Fruit fly (Drosophila melanogaster) ovary, adult (tissue): ENCODE data around the gene Shc.

Experiments
- CG17801 ChIP-seq: fragments of 200-800 bp; optimal IDR thresholded peaks from 2 replicates; lab custom pipeline; 2019; ENCODE audit warnings: missing biosample characterization, mild to moderate bottlenecking, missing genetic modification characterization, moderate library complexity; ENCODE audit not compliant: partially characterized antibody

The Shc gene

DNA sequence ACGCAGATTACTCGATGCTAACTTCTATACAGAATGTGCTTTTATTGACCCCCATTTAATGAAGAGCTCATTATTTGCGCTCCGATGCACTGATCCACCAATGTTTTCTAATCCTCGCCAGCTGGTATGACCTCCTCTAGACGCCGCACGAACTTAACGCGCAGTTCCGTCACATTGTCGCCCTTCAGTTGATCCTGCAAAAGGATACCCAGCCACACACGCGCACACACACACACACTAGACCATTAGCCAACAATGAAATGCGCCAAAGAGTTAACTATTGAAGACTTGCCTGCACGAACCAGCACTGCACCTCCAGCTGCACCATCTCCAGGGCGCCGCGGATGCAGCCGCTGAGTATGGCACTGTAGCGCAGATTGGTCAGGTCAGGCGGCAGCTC is 12.0 kb downstream of the Shc start:
- TF ChIP-seq CG17801 (GFP tag; lab: Kevin White, UChicago) = no peak

DNA sequence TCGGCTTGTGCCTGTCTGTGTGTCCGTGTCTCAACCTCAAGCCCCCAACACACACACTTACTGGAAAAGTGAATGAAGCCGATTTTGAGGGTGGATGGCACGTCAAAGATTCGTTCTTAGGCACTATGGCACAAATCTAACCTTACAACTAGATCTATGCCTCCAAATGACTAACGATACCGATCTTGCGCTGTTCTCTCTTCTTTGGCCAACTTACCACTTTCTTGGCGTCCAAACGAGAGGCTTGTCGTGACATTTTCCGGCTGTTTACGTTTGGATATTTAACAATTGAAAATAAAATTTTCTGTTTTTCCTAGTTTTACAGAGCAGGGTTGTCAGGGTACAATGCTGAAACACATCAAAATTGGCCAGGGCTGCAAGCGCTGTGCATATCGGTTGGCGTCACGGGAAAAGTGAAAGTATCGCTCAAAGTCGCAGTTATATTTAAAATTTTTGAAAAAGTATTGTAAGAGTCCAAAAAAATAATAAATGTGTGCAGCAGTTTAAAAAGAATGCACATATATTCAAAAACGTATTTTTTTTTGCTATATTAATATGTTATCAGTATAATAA is 15.2 kb downstream of the Shc start, which contains the start of the genes Bet3 and Nf-YA:
Gene Bet3 (minus strand): TSS at position 361 of the 573 bp plus-strand sequence.
Gene Nf-YA (minus strand): TSS at position 361 of the 573 bp plus-strand sequence.
- peak; percentile 22 for TF ChIP-seq CG17801 (GFP tag; lab: Kevin White, UChicago)

dm6 chr3L:9442625-9443282 is 15.9 kb downstream of the Shc start, which contains the start of gene Srg3:
TSS of gene Srg3 (plus strand) at chr3L:9443232.
- no peak for TF ChIP-seq CG17801 (GFP tag; lab: Kevin White, UChicago)

dm6 chr3L:9446731-9447238 is 20.0 kb downstream of the Shc start, which contains the start of gene CG3529:
TSS of gene CG3529 (plus strand) at chr3L:9446864.
- peak; percentile 10 for TF ChIP-seq CG17801 (GFP tag; lab: Kevin White, UChicago)

DNA sequence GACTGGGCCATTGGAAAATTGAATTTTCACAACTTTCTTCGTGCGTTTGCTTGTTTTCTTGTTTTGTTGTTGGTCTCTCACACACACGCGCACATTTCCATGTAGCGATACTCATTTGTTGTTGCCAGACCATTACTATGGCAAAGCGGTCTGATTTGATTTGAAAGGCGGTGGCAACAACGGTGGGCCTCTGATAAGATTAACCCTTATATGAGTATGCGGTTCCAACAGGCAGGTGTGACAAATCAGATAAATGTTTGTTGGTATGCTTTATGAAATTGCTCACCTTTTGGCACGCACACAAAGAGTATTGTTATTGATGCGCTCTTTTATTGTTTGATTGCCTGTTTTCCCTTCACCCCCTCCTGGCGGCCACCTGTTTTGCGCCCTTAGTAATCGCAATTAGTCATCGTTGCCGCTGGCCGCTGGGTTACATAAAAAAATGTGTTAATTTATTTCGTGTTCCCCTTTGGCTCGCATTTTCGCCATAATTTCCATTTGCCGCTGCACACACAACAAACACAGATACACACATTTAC is 20.5 kb downstream of the Shc start:
- peak; percentile 39 for TF ChIP-seq CG17801 (GFP tag; lab: Kevin White, UChicago)

DNA sequence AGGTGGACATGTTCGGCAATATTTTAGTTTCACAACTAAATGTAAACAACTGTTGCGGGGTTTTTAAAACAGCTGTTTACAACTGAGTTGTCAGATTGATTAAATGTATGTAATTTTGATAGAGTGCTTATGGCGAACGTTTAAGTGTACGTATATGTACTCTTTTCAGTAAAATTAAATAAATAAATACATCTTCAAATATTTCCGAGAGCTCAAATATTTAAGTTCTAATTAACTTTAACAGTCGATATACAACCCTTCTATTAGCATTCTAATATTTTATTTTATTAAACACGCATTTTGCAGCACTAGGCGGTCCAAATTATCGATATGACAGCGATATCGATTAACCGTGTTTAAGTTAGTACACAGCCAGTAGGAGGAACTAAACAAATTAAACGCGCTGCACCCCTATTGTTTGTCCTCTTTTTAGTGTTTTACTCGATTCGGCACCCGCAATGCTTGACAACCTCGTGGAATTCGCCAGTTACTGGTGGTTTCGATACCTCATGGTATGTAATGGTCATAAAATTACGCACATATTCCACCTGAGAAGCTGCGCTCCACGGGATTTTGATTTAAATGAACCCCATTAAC is 24.8 kb downstream of the Shc start, which contains the start of the genes CG3448 and ghi:
Gene CG3448 (minus strand): TSS at position 51 of the 597 bp plus-strand sequence.
Gene ghi (plus strand): TSS at position 355 of the 597 bp plus-strand sequence.
- peak; percentile 73 for TF ChIP-seq CG17801 (GFP tag; lab: Kevin White, UChicago)

- TF ChIP-seq CG17801 (GFP tag; lab: Kevin White, UChicago) = no peak
These were observed 25.6 kb downstream of the Shc start for dm6 chr3L:9452422-9452821.

DNA sequence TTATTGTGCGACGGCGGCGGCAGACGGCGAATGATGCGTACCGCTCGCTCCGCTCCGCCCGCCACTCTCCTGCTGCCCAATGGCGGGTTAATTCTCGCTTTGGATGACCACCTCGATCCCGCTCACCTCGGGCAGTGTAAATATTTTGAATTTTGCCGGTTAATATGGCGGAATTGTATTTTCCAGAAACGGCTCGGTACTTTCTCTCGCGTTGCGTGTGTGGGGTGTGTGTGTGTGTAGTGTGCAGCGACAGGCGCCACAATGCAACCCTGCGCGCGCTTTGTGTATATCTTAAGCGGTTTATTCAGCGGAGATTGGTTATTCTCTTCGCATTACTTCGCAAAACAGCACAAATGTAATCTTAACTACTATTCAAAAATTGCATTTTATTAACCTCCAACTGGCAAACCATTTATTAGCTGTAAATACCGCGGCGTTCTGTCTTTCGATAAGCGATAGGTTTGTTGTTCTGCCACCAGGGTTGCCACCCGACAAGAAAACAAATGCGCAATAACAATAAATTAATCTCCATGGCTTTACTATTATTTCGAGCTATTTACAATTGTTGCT is 29.1 kb downstream of the Shc start, which contains the start of the genes phol and CG3552:
Gene phol (minus strand): TSS at position 463 of the 570 bp plus-strand sequence.
Gene CG3552 (plus strand): TSS at position 500 of the 570 bp plus-strand sequence.
- TF ChIP-seq CG17801 (GFP tag; lab: Kevin White, UChicago) = peak; percentile 9

- no peak for TF ChIP-seq CG17801 (GFP tag; lab: Kevin White, UChicago)
These were observed 29.6 kb downstream of the Shc start for dm6 chr3L:9456389-9456788.

dm6 chr3L:9457619-9458092 is 30.8 kb downstream of the Shc start, which contains the start of gene CG3437:
TSS of gene CG3437 (minus strand) at chr3L:9457669.
- peak; percentile 94 for TF ChIP-seq CG17801 (GFP tag; lab: Kevin White, UChicago)

- TF ChIP-seq CG17801 (GFP tag; lab: Kevin White, UChicago) = peak; percentile 82
These were observed 34.1 kb downstream of the Shc start, which contains the start of the genes CG3434 and CG44838 for dm6 chr3L:9460775-9461491. TSS of gene CG3434 (minus strand) at chr3L:9460799. TSS of gene CG44838 (plus strand) at chr3L:9461050.

- TF ChIP-seq CG17801 (GFP tag; lab: Kevin White, UChicago) = no peak
These were observed 34.9 kb downstream of the Shc start for dm6 chr3L:9461670-9462246.

dm6 chr3L:9462247-9462769 is 35.5 kb downstream of the Shc start:
- peak; percentile 89 for TF ChIP-seq CG17801 (GFP tag; lab: Kevin White, UChicago)
